Worm (Caenorhabditis elegans): Measurements from ENCODE around the gene T22C8.3.

The T22C8.3 gene

ce11 chrII:8621883-8622282 is at the start of gene T22C8.3:
TSS of gene T22C8.3 (minus strand) at chrII:8621983.
- TF ChIP-seq snpc-4 (tag; optimal IDR thresholded peaks at IDR 0.05) (no peak), nhr-28 (tag; optimal IDR thresholded peaks at IDR 0.05) (no peak), lsy-2 (tag; optimal IDR thresholded peaks at IDR 0.05) (no peak), ztf-11 (tag; optimal IDR thresholded peaks at IDR 0.05) (no peak)

ce11 chrII:8670835-8671234 is 49.1 kb upstream of the T22C8.3 start:
- TF ChIP-seq unc-39 (tag; optimal IDR thresholded peaks at IDR 0.05) (no peak), snpc-4 (tag; optimal IDR thresholded peaks at IDR 0.05) (no peak), unc-120 (tag; optimal IDR thresholded peaks at IDR 0.05; ENCODE audit: poor library complexity, severe bottlenecking) (no peak), ham-2 (GFP tag; optimal IDR thresholded peaks at IDR 0.05) (no peak), zip-8 (tag; optimal IDR thresholded peaks at IDR 0.05) (no peak), flh-1 (GFP tag; optimal IDR thresholded peaks at IDR 0.05) (no peak), nhr-2 (tag; optimal IDR thresholded peaks at IDR 0.05) (no peak), ceh-39 (tag; optimal IDR thresholded peaks at IDR 0.05) (no peak), hlh-1 (tag; optimal IDR thresholded peaks at IDR 0.05) (no peak), lsy-2 (tag; optimal IDR thresholded peaks at IDR 0.05) (no peak), M03D4.4 (tag; optimal IDR thresholded peaks at IDR 0.05) (no peak), nhr-237 (tag; optimal IDR thresholded peaks at IDR 0.05) (no peak), ceh-83 (GFP tag; optimal IDR thresholded peaks at IDR 0.05) (no peak), elt-1 (tag; optimal IDR thresholded peaks at IDR 0.05; ENCODE audit: borderline replicate concordance, insufficient read depth) (no peak), cnd-1 (tag; optimal IDR thresholded peaks at IDR 0.05) (no peak), nhr-12 (tag; optimal IDR thresholded peaks at IDR 0.05) (no peak)

ce11 chrII:8668871-8669270 is 47.1 kb upstream of the T22C8.3 start:
- TF ChIP-seq mls-2 (tag; optimal IDR thresholded peaks at IDR 0.05): no peak
- no peak for TF ChIP-seq ceh-39 (tag; optimal IDR thresholded peaks at IDR 0.05)
- no peak for TF ChIP-seq lin-32 (GFP tag; optimal IDR thresholded peaks at IDR 0.05)
- TF ChIP-seq drap-1 (GFP tag; optimal IDR thresholded peaks at IDR 0.05): no peak
- TF ChIP-seq mep-1 (tag; optimal IDR thresholded peaks at IDR 0.05): no peak
- TF ChIP-seq nhr-237 (tag; optimal IDR thresholded peaks at IDR 0.05): no peak
- TF ChIP-seq zip-8 (tag; optimal IDR thresholded peaks at IDR 0.05): no peak
- TF ChIP-seq nhr-12 (tag; optimal IDR thresholded peaks at IDR 0.05): no peak
- TF ChIP-seq ham-2 (GFP tag; optimal IDR thresholded peaks at IDR 0.05): no peak
- TF ChIP-seq sem-2 (GFP tag; optimal IDR thresholded peaks at IDR 0.05): no peak
- no peak for TF ChIP-seq nhr-76 (tag; optimal IDR thresholded peaks at IDR 0.05)
- TF ChIP-seq flh-1 (GFP tag; optimal IDR thresholded peaks at IDR 0.05): no peak

ce11 chrII:8664533-8664932 is 42.8 kb upstream of the T22C8.3 start, which contains the start of gene etc-1:
TSS of gene etc-1 (plus strand) at chrII:8664833.
- TF ChIP-seq M03D4.4 (tag; optimal IDR thresholded peaks at IDR 0.05) (no peak), hlh-1 (tag; optimal IDR thresholded peaks at IDR 0.05) (no peak), unc-120 (tag; optimal IDR thresholded peaks at IDR 0.05; ENCODE audit: poor library complexity, severe bottlenecking) (no peak), ham-2 (GFP tag; optimal IDR thresholded peaks at IDR 0.05) (no peak), blmp-1 (tag; optimal IDR thresholded peaks at IDR 0.05) (no peak), bed-3 (GFP tag; optimal IDR thresholded peaks at IDR 0.05) (no peak), nhr-28 (tag; optimal IDR thresholded peaks at IDR 0.05) (no peak), tbx-8 (GFP tag; optimal IDR thresholded peaks at IDR 0.05) (no peak), elt-3 (tag; optimal IDR thresholded peaks at IDR 0.05) (no peak), flh-1 (GFP tag; optimal IDR thresholded peaks at IDR 0.05) (no peak), sem-2 (GFP tag; optimal IDR thresholded peaks at IDR 0.05) (no peak), ceh-83 (GFP tag; optimal IDR thresholded peaks at IDR 0.05) (no peak), lin-32 (GFP tag; optimal IDR thresholded peaks at IDR 0.05) (no peak)

DNA sequence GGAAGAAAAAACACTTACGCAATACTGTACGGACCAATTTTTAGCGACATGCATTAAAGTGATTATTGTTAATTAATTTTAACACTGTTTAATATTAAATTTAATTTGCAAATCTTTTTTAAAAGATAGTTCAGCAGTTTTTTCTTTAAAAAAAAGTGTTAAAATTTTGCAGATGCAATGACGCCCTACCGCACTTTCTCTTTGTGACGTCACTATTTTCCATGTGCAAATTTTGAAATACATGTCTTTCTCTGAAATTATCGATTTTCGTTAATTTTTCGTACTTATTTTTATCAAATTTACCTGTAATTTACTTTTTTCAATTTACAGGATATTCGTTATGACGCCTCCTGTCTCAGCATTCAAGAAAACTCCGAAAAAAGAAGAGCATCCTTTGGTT is 39.8 kb upstream of the T22C8.3 start, which contains the start of the genes piga-1 and eif-2Bepsilon:
Gene piga-1, minus strand, starts transcription at position 174 of the 400 bp plus-strand sequence.
Gene eif-2Bepsilon, plus strand, starts transcription at position 331 of the 400 bp plus-strand sequence.
- TF ChIP-seq zip-8 (tag; optimal IDR thresholded peaks at IDR 0.05) (peak; percentile 56), unc-120 (tag; optimal IDR thresholded peaks at IDR 0.05; ENCODE audit: poor library complexity, severe bottlenecking) (no peak)

DNA sequence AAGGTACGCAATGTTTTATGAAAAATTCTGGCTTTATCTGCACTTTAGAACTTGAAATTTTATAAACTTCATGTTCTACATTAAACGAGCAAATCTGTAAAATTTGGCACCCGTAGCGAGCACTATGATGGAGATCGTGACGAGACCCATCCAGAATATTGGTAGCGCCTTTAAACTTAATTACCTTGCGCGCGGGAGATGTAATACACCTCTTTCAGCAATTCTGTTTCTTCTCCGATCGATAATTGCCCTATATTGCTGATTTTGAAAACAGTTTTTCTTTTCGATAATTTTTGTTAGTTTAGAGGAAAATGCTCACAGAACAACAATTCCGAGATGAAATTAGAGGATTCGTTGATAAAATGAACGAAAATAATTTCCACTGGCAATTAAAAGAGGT is 37.1 kb upstream of the T22C8.3 start, which contains the start of gene atg-10:
Gene atg-10, plus strand, starts transcription at position 301 of the 400 bp plus-strand sequence.
- TF ChIP-seq drap-1 (GFP tag; optimal IDR thresholded peaks at IDR 0.05) (no peak), ham-2 (GFP tag; optimal IDR thresholded peaks at IDR 0.05) (no peak), M03D4.4 (tag; optimal IDR thresholded peaks at IDR 0.05) (no peak), lsy-2 (tag; optimal IDR thresholded peaks at IDR 0.05) (no peak), nhr-2 (tag; optimal IDR thresholded peaks at IDR 0.05) (no peak), lin-13 (tag; optimal IDR thresholded peaks at IDR 0.05) (no peak), unc-62 (GFP tag; optimal IDR thresholded peaks at IDR 0.05) (no peak), ceh-39 (tag; optimal IDR thresholded peaks at IDR 0.05) (no peak), flh-1 (GFP tag; optimal IDR thresholded peaks at IDR 0.05) (no peak), blmp-1 (tag; optimal IDR thresholded peaks at IDR 0.05) (no peak), cnd-1 (tag; optimal IDR thresholded peaks at IDR 0.05) (no peak)

Data from whole organism, mixed stage, embryonic.